Worm (Caenorhabditis elegans) whole organism, midembryonic: Measurements from ENCODE around the gene grl-18.

Experiments
- T22C8.4 ChIP-seq: fragments of 200-800 bp; sonication (Bioruptor generic); IDR thresholded peaks from 2 replicates; pipeline ENCODE4 v1.3.6; 2022; ENCODE audit warnings: missing genetic modification characterization, missing compliant biosample characterization
- cog-1 ChIP-seq: sonication (generic microtip); optimal IDR thresholded peaks from 2 replicates; lab custom pipeline; 2016; ENCODE audit warnings: missing genetic modification characterization, missing compliant biosample characterization
- flt-1 ChIP-seq: fragments of 200-800 bp; sonication (Bioruptor generic); IDR thresholded peaks from 2 replicates; pipeline ENCODE4 v1.3.6; 2022; ENCODE audit warnings: missing genetic modification characterization, missing compliant biosample characterization
- klf-2 ChIP-seq: fragments of 200-800 bp; sonication (Bioruptor generic); conservative IDR thresholded peaks from 2 replicates; pipeline ENCODE4 v1.3.6; 2022; ENCODE audit warnings: missing genetic modification reagents, missing genetic modification characterization, missing compliant biosample characterization
- ref-1 ChIP-seq: fragments of 200-800 bp; sonication (Bioruptor generic); conservative IDR thresholded peaks from 2 replicates; pipeline ENCODE4 v1.3.6; 2022; ENCODE audit warnings: missing genetic modification reagents, missing genetic modification characterization, missing compliant biosample characterization
- tab-1 ChIP-seq: fragments of 200-800 bp; sonication (Bioruptor generic); IDR thresholded peaks from 2 replicates; pipeline ENCODE4 v1.3.6; 2022; ENCODE audit warnings: missing genetic modification characterization, missing compliant biosample characterization
- ztf-29 ChIP-seq: fragments of 200-800 bp; sonication (Bioruptor generic); IDR thresholded peaks from 2 replicates; pipeline ENCODE4 v1.3.6; 2022; ENCODE audit warnings: missing genetic modification reagents, missing genetic modification characterization, missing compliant biosample characterization

DNA sequence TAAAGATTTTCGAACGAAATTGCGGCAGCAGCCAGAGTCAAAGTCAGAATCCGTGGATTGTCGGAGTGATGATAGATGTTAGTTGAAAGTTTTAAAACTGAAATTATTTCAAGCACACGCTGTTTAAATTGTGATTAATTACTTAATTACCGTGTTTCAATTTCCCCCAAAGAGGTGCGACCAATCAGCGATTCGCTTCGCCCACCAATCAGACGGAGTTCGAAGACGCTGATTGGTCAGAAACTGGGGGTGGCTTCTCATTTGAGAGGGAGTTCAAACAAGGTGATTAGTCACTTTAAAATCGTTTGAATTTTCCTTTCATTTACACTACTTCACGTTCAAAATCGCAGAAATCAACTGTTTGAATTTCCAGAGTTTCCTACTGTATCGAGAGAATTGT, 10.8 kb upstream of the grl-18 start:
- TF ChIP-seq ref-1 (GFP tag; lab: Robert Waterston, UW) (no peak), flt-1 (GFP tag; lab: Robert Waterston, UW) (no peak), T22C8.4 (GFP tag; lab: Robert Waterston, UW) (no peak), tab-1 (GFP tag; lab: Robert Waterston, UW) (no peak), klf-2 (GFP tag; lab: Robert Waterston, UW) (no peak), ztf-29 (GFP tag; lab: Robert Waterston, UW) (no peak), cog-1 (no peak)
